Worm (Caenorhabditis elegans) whole organism, mixed stage, embryonic: Measurements from ENCODE around the gene W04H10.1.
A peak's percentile ranks its signal among the peaks of the same experiment; 100 is the strongest.

ENCODE experiments used
- M03D4.4 ChIP-seq: sonication (generic microtip); optimal IDR thresholded peaks from 2 replicates; lab custom pipeline; 2017; ENCODE audit warnings: mild to moderate bottlenecking, missing genetic modification characterization, missing compliant biosample characterization
- bed-3 ChIP-seq: fragments of 200-800 bp; sonication (Bioruptor generic); optimal IDR thresholded peaks from 3 replicates; lab custom pipeline; 2018; ENCODE audit warnings: mild to moderate bottlenecking, missing genetic modification characterization, moderate library complexity, missing compliant biosample characterization
- blmp-1 ChIP-seq: fragments of 150-350 bp; optimal IDR thresholded peaks from 2 replicates; lab custom pipeline; 2014; ENCODE audit warnings: missing biosample characterization, missing genetic modification characterization
- ceh-39 ChIP-seq: fragments of 150-350 bp; optimal IDR thresholded peaks from 2 replicates; lab custom pipeline; 2014; ENCODE audit warnings: missing biosample characterization, missing genetic modification characterization
- ceh-43 ChIP-seq: fragments of 200-800 bp; sonication (Bioruptor generic); optimal IDR thresholded peaks from 2 replicates; lab custom pipeline; 2018; ENCODE audit warnings: mild to moderate bottlenecking, missing genetic modification characterization, moderate library complexity, missing compliant biosample characterization
- ces-1 ChIP-seq: fragments of 150-350 bp; optimal IDR thresholded peaks from 2 replicates; lab custom pipeline; 2014; ENCODE audit warnings: missing biosample characterization, missing genetic modification reagents, missing genetic modification characterization
- cnd-1 ChIP-seq: fragments of 200-800 bp; sonication (Bioruptor generic); optimal IDR thresholded peaks from 2 replicates; lab custom pipeline; 2018; ENCODE audit warnings: mild to moderate bottlenecking, missing genetic modification characterization, missing compliant biosample characterization
- drap-1 ChIP-seq: fragments of 200-800 bp; sonication (Bioruptor generic); optimal IDR thresholded peaks from 3 replicates; lab custom pipeline; 2018; ENCODE audit warnings: mild to moderate bottlenecking, missing genetic modification characterization, missing compliant biosample characterization
- elt-1 ChIP-seq: sonication (generic microtip); optimal IDR thresholded peaks from 2 replicates; lab custom pipeline; 2017; ENCODE audit warnings: missing genetic modification characterization, mild to moderate bottlenecking, missing compliant biosample characterization, antibody characterized with exemption, moderate library complexity, borderline replicate concordance; ENCODE audit not compliant: insufficient read depth
- elt-3 ChIP-seq: fragments of 150-350 bp; optimal IDR thresholded peaks from 2 replicates; lab custom pipeline; 2014; ENCODE audit warnings: missing biosample characterization, missing genetic modification characterization
- flh-1 ChIP-seq: fragments of 200-800 bp; sonication (Bioruptor generic); optimal IDR thresholded peaks from 2 replicates; lab custom pipeline; 2018; ENCODE audit warnings: mild to moderate bottlenecking, missing genetic modification characterization, moderate library complexity, missing compliant biosample characterization
- ham-2 ChIP-seq: fragments of 200-800 bp; sonication (Bioruptor generic); optimal IDR thresholded peaks from 2 replicates; lab custom pipeline; 2018; ENCODE audit warnings: mild to moderate bottlenecking, missing genetic modification characterization, missing compliant biosample characterization
- hlh-1 ChIP-seq: fragments of 150-350 bp; optimal IDR thresholded peaks from 2 replicates; lab custom pipeline; 2014; ENCODE audit warnings: missing biosample characterization, missing genetic modification reagents, missing genetic modification characterization
- lin-13 ChIP-seq: fragments of 150-350 bp; optimal IDR thresholded peaks from 2 replicates; lab custom pipeline; 2014; ENCODE audit warnings: missing biosample characterization, missing genetic modification characterization
- lin-32 ChIP-seq: fragments of 200-800 bp; sonication (Bioruptor generic); optimal IDR thresholded peaks from 2 replicates; lab custom pipeline; 2018; ENCODE audit warnings: mild to moderate bottlenecking, missing genetic modification characterization, missing compliant biosample characterization
- lsy-2 ChIP-seq: fragments of 150-350 bp; optimal IDR thresholded peaks from 2 replicates; lab custom pipeline; 2014; ENCODE audit warnings: missing biosample characterization, missing genetic modification characterization
- mab-5 ChIP-seq: fragments of 150-350 bp; optimal IDR thresholded peaks from 2 replicates; lab custom pipeline; 2014; ENCODE audit warnings: missing biosample characterization, missing genetic modification characterization
- mep-1 ChIP-seq: fragments of 150-350 bp; optimal IDR thresholded peaks from 2 replicates; lab custom pipeline; 2017; ENCODE audit warnings: missing biosample characterization, missing genetic modification reagents, missing genetic modification characterization, inconsistent platforms
- mls-2 ChIP-seq: sonication (generic microtip); optimal IDR thresholded peaks from 2 replicates; lab custom pipeline; 2016; ENCODE audit warnings: mild to moderate bottlenecking, missing genetic modification characterization, moderate library complexity, missing compliant biosample characterization
- nhr-12 ChIP-seq: fragments of 150-350 bp; optimal IDR thresholded peaks from 2 replicates; lab custom pipeline; 2014; ENCODE audit warnings: missing biosample characterization, missing genetic modification characterization
- nhr-2 ChIP-seq: fragments of 150-350 bp; optimal IDR thresholded peaks from 2 replicates; lab custom pipeline; 2014; ENCODE audit warnings: missing biosample characterization, missing genetic modification characterization
- nhr-237 ChIP-seq: fragments of 150-350 bp; optimal IDR thresholded peaks from 2 replicates; lab custom pipeline; 2014; ENCODE audit warnings: missing biosample characterization, missing genetic modification characterization
- nhr-28 ChIP-seq: fragments of 150-350 bp; optimal IDR thresholded peaks from 2 replicates; lab custom pipeline; 2014; ENCODE audit warnings: missing biosample characterization, missing genetic modification characterization
- nhr-76 ChIP-seq: sonication (generic microtip); optimal IDR thresholded peaks from 2 replicates; lab custom pipeline; 2017; ENCODE audit warnings: missing biosample characterization, missing genetic modification characterization
- snpc-4 ChIP-seq: fragments of 150-350 bp; optimal IDR thresholded peaks from 2 replicates; lab custom pipeline; 2014; ENCODE audit warnings: missing biosample characterization, missing genetic modification characterization
- sptf-1 ChIP-seq: sonication (generic microtip); optimal IDR thresholded peaks from 2 replicates; lab custom pipeline; 2017; ENCODE audit warnings: mild to moderate bottlenecking, missing genetic modification characterization, moderate library complexity, missing compliant biosample characterization
- tbx-8 ChIP-seq: fragments of 200-800 bp; sonication (Bioruptor generic); optimal IDR thresholded peaks from 2 replicates; lab custom pipeline; 2018; ENCODE audit warnings: mild to moderate bottlenecking, missing genetic modification characterization, moderate library complexity, missing compliant biosample characterization
- unc-120 ChIP-seq: sonication (generic microtip); optimal IDR thresholded peaks from 2 replicates; lab custom pipeline; 2017; ENCODE audit warnings: missing genetic modification characterization, missing compliant biosample characterization; ENCODE audit not compliant: poor library complexity, severe bottlenecking
- unc-39 ChIP-seq: fragments of 150-350 bp; optimal IDR thresholded peaks from 2 replicates; lab custom pipeline; 2014; ENCODE audit warnings: missing biosample characterization, missing genetic modification characterization
- unc-62 ChIP-seq: fragments of 150-350 bp; optimal IDR thresholded peaks from 2 replicates; lab custom pipeline; 2014; ENCODE audit warnings: missing biosample characterization, missing genetic modification reagents, missing genetic modification characterization
- zip-8 ChIP-seq: fragments of 150-350 bp; optimal IDR thresholded peaks from 2 replicates; lab custom pipeline; 2014; ENCODE audit warnings: missing biosample characterization, missing genetic modification characterization
- ztf-11 ChIP-seq: fragments of 150-350 bp; optimal IDR thresholded peaks from 2 replicates; lab custom pipeline; 2014; ENCODE audit warnings: missing biosample characterization, missing genetic modification characterization

W04H10.1 gene

ce11 chrII:577632-578031 is 31.2 kb upstream of the W04H10.1 start, which contains the start of gene W08F4.7:
TSS of gene W08F4.7 (minus strand) at chrII:577732.
- TF ChIP-seq ceh-39 (tag; lab: Kevin White, UChicago) (no peak), nhr-2 (tag; lab: Kevin White, UChicago) (no peak), lin-13 (no peak), drap-1 (GFP tag; lab: Kevin White, UChicago) (no peak), hlh-1 (tag; lab: Kevin White, UChicago) (no peak), cnd-1 (tag; lab: Kevin White, UChicago) (no peak), lsy-2 (tag; lab: Kevin White, UChicago) (no peak), mab-5 (tag; lab: Kevin White, UChicago) (no peak), ztf-11 (tag; lab: Kevin White, UChicago) (no peak), elt-3 (tag; lab: Kevin White, UChicago) (no peak), M03D4.4 (tag; lab: Kevin White, UChicago) (no peak), elt-1 (no peak)

- no peak for TF ChIP-seq nhr-12
- no peak for TF ChIP-seq flh-1 (GFP tag; lab: Kevin White, UChicago)
- no peak for TF ChIP-seq nhr-28
- no peak for TF ChIP-seq mab-5 (tag; lab: Kevin White, UChicago)
- TF ChIP-seq hlh-1 (tag; lab: Kevin White, UChicago), result no peak
- TF ChIP-seq bed-3 (GFP tag; lab: Kevin White, UChicago), result no peak
- no peak for TF ChIP-seq zip-8 (tag; lab: Kevin White, UChicago)
- TF ChIP-seq sptf-1 (tag; lab: Kevin White, UChicago), result no peak
- TF ChIP-seq lsy-2 (tag; lab: Kevin White, UChicago), result no peak
- no peak for TF ChIP-seq nhr-76
- TF ChIP-seq mep-1 (tag; lab: Kevin White, UChicago), result no peak
- no peak for TF ChIP-seq ceh-43 (GFP tag; lab: Kevin White, UChicago)
- TF ChIP-seq ztf-11 (tag; lab: Kevin White, UChicago), result no peak
- no peak for TF ChIP-seq ceh-39 (tag; lab: Kevin White, UChicago)
- TF ChIP-seq snpc-4 (tag; lab: Kevin White, UChicago), result no peak
- TF ChIP-seq nhr-237, result no peak
- no peak for TF ChIP-seq M03D4.4 (tag; lab: Kevin White, UChicago)
- no peak for TF ChIP-seq tbx-8
- no peak for TF ChIP-seq elt-3 (tag; lab: Kevin White, UChicago)
These were observed 30.1 kb upstream of the W04H10.1 start for ce11 chrII:578803-579202.

- no peak for TF ChIP-seq mls-2
- TF ChIP-seq nhr-2 (tag; lab: Kevin White, UChicago), result no peak
- peak; percentile 31 for TF ChIP-seq ces-1 (GFP tag; lab: Kevin White, UChicago)
- TF ChIP-seq ham-2 (GFP tag; lab: Kevin White, UChicago), result no peak
- no peak for TF ChIP-seq unc-62
- TF ChIP-seq unc-120, result peak; percentile 98
- TF ChIP-seq tbx-8, result no peak
- TF ChIP-seq nhr-237, result no peak
- no peak for TF ChIP-seq blmp-1 (tag; lab: Kevin White, UChicago)
These were observed 28.6 kb upstream of the W04H10.1 start, which contains the start of the genes cdc-37 and W08F4.3 for ce11 chrII:580189-580643. TSS of gene cdc-37 (minus strand) at chrII:580593. TSS of gene W08F4.3 (plus strand) at chrII:580602.

ce11 chrII:581983-582382 is 26.9 kb upstream of the W04H10.1 start:
- TF ChIP-seq blmp-1 (tag; lab: Kevin White, UChicago) (no peak), ham-2 (GFP tag; lab: Kevin White, UChicago) (no peak), unc-39 (tag; lab: Kevin White, UChicago) (no peak), ceh-43 (GFP tag; lab: Kevin White, UChicago) (no peak)

- TF ChIP-seq flh-1 (GFP tag; lab: Kevin White, UChicago) (no peak), ztf-11 (tag; lab: Kevin White, UChicago) (no peak), unc-62 (no peak), blmp-1 (tag; lab: Kevin White, UChicago) (no peak), hlh-1 (tag; lab: Kevin White, UChicago) (no peak), ceh-39 (tag; lab: Kevin White, UChicago) (no peak), ceh-43 (GFP tag; lab: Kevin White, UChicago) (no peak), elt-1 (no peak), nhr-2 (tag; lab: Kevin White, UChicago) (no peak), drap-1 (GFP tag; lab: Kevin White, UChicago) (no peak), nhr-28 (no peak), unc-39 (tag; lab: Kevin White, UChicago) (no peak), lin-32 (GFP tag; lab: Kevin White, UChicago) (no peak), lin-13 (no peak)
These were observed 26.2 kb upstream of the W04H10.1 start, which contains the start of gene fbxb-14 for ce11 chrII:582649-583048. TSS of gene fbxb-14 (minus strand) at chrII:582749.
